Fruit fly (Drosophila melanogaster): ENCODE results near the gene Cyp9f3.

Gene Cyp9f3

DNA sequence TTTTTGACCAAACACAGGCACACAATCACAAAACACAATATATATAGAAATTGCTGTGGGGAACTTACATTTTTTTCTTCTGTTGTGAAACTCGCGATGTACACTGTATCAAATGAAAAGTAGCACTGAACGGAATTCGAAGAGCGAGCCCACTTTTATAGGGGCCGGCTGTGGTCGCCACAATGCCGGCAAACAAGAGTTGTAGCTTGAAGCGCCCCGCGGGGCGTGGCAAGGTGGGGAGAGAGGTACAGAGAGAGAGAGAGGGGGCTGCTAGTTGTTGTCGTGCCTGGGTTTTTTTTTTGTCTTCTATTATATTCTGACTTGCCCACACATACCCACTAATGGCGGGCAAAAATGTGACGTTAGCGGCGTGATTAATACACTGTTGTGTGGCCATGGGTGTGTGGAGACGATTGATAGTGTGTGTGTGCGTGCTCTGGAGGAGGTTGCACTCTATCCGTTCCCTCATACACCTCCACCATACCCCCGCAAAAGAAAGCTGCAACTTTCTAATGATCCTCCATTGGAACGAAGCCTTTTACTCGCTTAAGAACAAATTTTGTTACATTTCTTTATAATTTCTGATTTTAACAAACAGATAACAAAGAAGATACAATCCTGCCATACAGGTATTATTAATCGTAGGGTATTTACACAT, 29.5 kb downstream of the Cyp9f3 start, which contains the start of gene GstD1 (continued):
- no peak for TF ChIP-seq tna (GFP tag; IDR thresholded peaks at IDR 0.05; ENCODE audit: partially characterized antibody)
- peak; percentile 38 for TF ChIP-seq Fer1 (GFP tag; optimal IDR thresholded peaks at IDR 0.05)
- TF ChIP-seq CG16779 (GFP tag; IDR thresholded peaks at IDR 0.05), result no peak
- TF ChIP-seq CG9932 (GFP tag; IDR thresholded peaks at IDR 0.05), result peak; percentile 51
- no peak for TF ChIP-seq CG32767 (GFP tag; IDR thresholded peaks at IDR 0.05)
- TF ChIP-seq CG6272 (GFP tag; IDR thresholded peaks at IDR 0.05), result no peak
- TF ChIP-seq ham (GFP tag; IDR thresholded peaks at IDR 0.05), result no peak
- no peak for TF ChIP-seq aop (GFP tag; IDR thresholded peaks at IDR 0.05)
- TF ChIP-seq Nf-YA (GFP tag; IDR thresholded peaks at IDR 0.05), result no peak
- peak; percentile 63 for TF ChIP-seq Bgb (GFP tag; IDR thresholded peaks at IDR 0.05; ENCODE audit: partially characterized antibody)
- no peak for TF ChIP-seq CG12744 (GFP tag; optimal IDR thresholded peaks at IDR 0.05)
- TF ChIP-seq CG6689 (GFP tag; IDR thresholded peaks at IDR 0.05), result no peak
- TF ChIP-seq luna (GFP tag; optimal IDR thresholded peaks at IDR 0.05), result peak; percentile 26
- no peak for TF ChIP-seq CG9797 (GFP tag; optimal IDR thresholded peaks at IDR 0.05)
- TF ChIP-seq gro (GFP tag; optimal IDR thresholded peaks at IDR 0.05), result peak; percentile 8
- no peak for TF ChIP-seq CG10959 (GFP tag; IDR thresholded peaks at IDR 0.05)
- TF ChIP-seq ERR (GFP tag; optimal IDR thresholded peaks at IDR 0.05), result peak; percentile 66
- no peak for TF ChIP-seq lbe (GFP tag; optimal IDR thresholded peaks at IDR 0.05)
- peak; percentile 21 for TF ChIP-seq Antp (GFP tag; optimal IDR thresholded peaks at IDR 0.05)
- TF ChIP-seq BEAF-32 (GFP tag; optimal IDR thresholded peaks at IDR 0.05), result no peak
- TF ChIP-seq ssp (GFP tag; IDR thresholded peaks at IDR 0.05), result no peak; the same call in 1 of the 2 replicates
- TF ChIP-seq Atf-2 (GFP tag; optimal IDR thresholded peaks at IDR 0.05), result no peak
- no peak for TF ChIP-seq ac (GFP tag; optimal IDR thresholded peaks at IDR 0.05)
- TF ChIP-seq ase (GFP tag; IDR thresholded peaks at IDR 0.05), result no peak
- peak; percentile 19 for TF ChIP-seq pho (GFP tag; optimal IDR thresholded peaks at IDR 0.05)
- peak; percentile 52; the same call in 1 of the 2 replicates for TF ChIP-seq stc (GFP tag; IDR thresholded peaks at IDR 0.05)
- TF ChIP-seq Hey (tag; optimal IDR thresholded peaks at IDR 0.05), result peak; percentile 18
- TF ChIP-seq CG13775 (GFP tag; optimal IDR thresholded peaks at IDR 0.05), result peak; percentile 9
- TF ChIP-seq HLH3B (GFP tag; IDR thresholded peaks at IDR 0.05), result no peak
- TF ChIP-seq tio (GFP tag; optimal IDR thresholded peaks at IDR 0.05), result peak; percentile 0
- peak; percentile 64 for TF ChIP-seq row (GFP tag; IDR thresholded peaks at IDR 0.05)
- no peak for TF ChIP-seq bowl (GFP tag; IDR thresholded peaks at IDR 0.05)
- peak; percentile 26 for TF ChIP-seq CG7786 (GFP tag; optimal IDR thresholded peaks at IDR 0.05)
- no peak for TF ChIP-seq MESR4 (GFP tag; optimal IDR thresholded peaks at IDR 0.05)
- TF ChIP-seq CG4328 (GFP tag; optimal IDR thresholded peaks at IDR 0.05), result no peak
- peak; percentile 39 for TF ChIP-seq her (GFP tag; optimal IDR thresholded peaks at IDR 0.05)
- peak; percentile 32 to 45 for TF ChIP-seq Pdp1 (GFP tag; optimal IDR thresholded peaks at IDR 0.05)
- peak; percentile 45; the same call in 1 of the 2 replicates for TF ChIP-seq CG42726 (GFP tag; IDR thresholded peaks at IDR 0.05; ENCODE audit: partially characterized antibody)
- no peak for TF ChIP-seq sob (GFP tag; IDR thresholded peaks at IDR 0.05)
- TF ChIP-seq CHES-1-like (GFP tag; optimal IDR thresholded peaks at IDR 0.05), result peak; percentile 49
- 0 out of 2 replicates have a peak, but pooled peaks have one; percentile 25 for TF ChIP-seq E2f2 (GFP tag; IDR thresholded peaks at IDR 0.05)
- peak; percentile 47 for TF ChIP-seq HHEX (GFP tag; optimal IDR thresholded peaks at IDR 0.05)
- TF ChIP-seq CG34422 (GFP tag; IDR thresholded peaks at IDR 0.05), result peak; percentile 81; the same call in 1 of the 3 replicates
- TF ChIP-seq CG10431 (GFP tag; optimal IDR thresholded peaks at IDR 0.05), result no peak
- TF ChIP-seq zfh2 (GFP tag; optimal IDR thresholded peaks at IDR 0.05), result no peak
- TF ChIP-seq hkb (optimal IDR thresholded peaks at IDR 0.05), result no peak
- no peak for TF ChIP-seq hkb (GFP tag; IDR thresholded peaks at IDR 0.05)
- TF ChIP-seq cwo (GFP tag; optimal IDR thresholded peaks at IDR 0.05), result peak; percentile 47
- peak; percentile 52 for TF ChIP-seq nom (GFP tag; optimal IDR thresholded peaks at IDR 0.05)
- TF ChIP-seq exex (tag; optimal IDR thresholded peaks at IDR 0.05), result peak; percentile 18
- no peak for TF ChIP-seq Hmx (GFP tag; optimal IDR thresholded peaks at IDR 0.05)

Data from whole organism, embryonic.